Fruit fly (Drosophila melanogaster): ENCODE measurements around the gene CG12594.

The CG12594 gene

dm6 chr3R:11770733-11771132 lies 49.2 kb downstream of the CG12594 start:
- TF ChIP-seq psq (GFP tag; optimal IDR thresholded peaks at IDR 0.05), result no peak
- TF ChIP-seq br (GFP tag; optimal IDR thresholded peaks at IDR 0.05), result no peak
- no peak for TF ChIP-seq dl (GFP tag; optimal IDR thresholded peaks at IDR 0.05; ENCODE audit: insufficient read depth in 1 of 2, partially characterized antibody in 2 of 2)
- TF ChIP-seq Abd-B (GFP tag; optimal IDR thresholded peaks at IDR 0.05), result no peak
- no peak for TF ChIP-seq CG9705 (GFP tag; optimal IDR thresholded peaks at IDR 0.05)
- no peak for TF ChIP-seq Hr78 (GFP tag; optimal IDR thresholded peaks at IDR 0.05)
- no peak for TF ChIP-seq Mio (GFP tag; optimal IDR thresholded peaks at IDR 0.05)
- no peak for TF ChIP-seq sage (GFP tag; optimal IDR thresholded peaks at IDR 0.05)
- TF ChIP-seq Rel (GFP tag; optimal IDR thresholded peaks at IDR 0.05), result no peak
- TF ChIP-seq Rel (tag; optimal IDR thresholded peaks at IDR 0.05), result no peak
- TF ChIP-seq usp (GFP tag; optimal IDR thresholded peaks at IDR 0.05), result no peak
- TF ChIP-seq jim (GFP tag; optimal IDR thresholded peaks at IDR 0.05), result no peak
- TF ChIP-seq CG32264 (GFP tag; optimal IDR thresholded peaks at IDR 0.05), result no peak
- TF ChIP-seq ey (GFP tag; optimal IDR thresholded peaks at IDR 0.05), result no peak
- no peak for TF ChIP-seq CrebA (GFP tag; optimal IDR thresholded peaks at IDR 0.05; ENCODE audit: borderline replicate concordance)
- TF ChIP-seq rgr (GFP tag; optimal IDR thresholded peaks at IDR 0.05), result no peak
- no peak for TF ChIP-seq N (GFP tag; optimal IDR thresholded peaks at IDR 0.05)
- TF ChIP-seq Dif (GFP tag; optimal IDR thresholded peaks at IDR 0.05; ENCODE audit: partially characterized antibody), result no peak
- TF ChIP-seq Myc (optimal IDR thresholded peaks at IDR 0.05), result no peak
- TF ChIP-seq lola (GFP tag; optimal IDR thresholded peaks at IDR 0.05), result no peak
- TF ChIP-seq Jra (GFP tag; optimal IDR thresholded peaks at IDR 0.05), result no peak

dm6 chr3R:11771492-11771891 lies 50.0 kb downstream of the CG12594 start:
- TF ChIP-seq br (GFP tag; optimal IDR thresholded peaks at IDR 0.05) (no peak), CrebA (GFP tag; optimal IDR thresholded peaks at IDR 0.05; ENCODE audit: borderline replicate concordance) (no peak), CG32264 (GFP tag; optimal IDR thresholded peaks at IDR 0.05) (no peak), fru (GFP tag; optimal IDR thresholded peaks at IDR 0.05) (no peak), usp (GFP tag; optimal IDR thresholded peaks at IDR 0.05) (no peak), Sp1 (GFP tag; optimal IDR thresholded peaks at IDR 0.05) (no peak), Vsx2 (GFP tag; optimal IDR thresholded peaks at IDR 0.05; ENCODE audit: partially characterized antibody) (no peak), h (GFP tag; optimal IDR thresholded peaks at IDR 0.05) (no peak), lola (GFP tag; optimal IDR thresholded peaks at IDR 0.05) (no peak), Abd-B (GFP tag; optimal IDR thresholded peaks at IDR 0.05) (no peak), rgr (GFP tag; optimal IDR thresholded peaks at IDR 0.05) (no peak), ey (GFP tag; optimal IDR thresholded peaks at IDR 0.05) (no peak), dmrt93B (GFP tag; optimal IDR thresholded peaks at IDR 0.05) (no peak), Myc (optimal IDR thresholded peaks at IDR 0.05) (no peak), Jra (GFP tag; optimal IDR thresholded peaks at IDR 0.05) (no peak)

- TF ChIP-seq psq (GFP tag; optimal IDR thresholded peaks at IDR 0.05) (no peak), sage (GFP tag; optimal IDR thresholded peaks at IDR 0.05) (no peak), usp (GFP tag; optimal IDR thresholded peaks at IDR 0.05) (no peak), jim (GFP tag; optimal IDR thresholded peaks at IDR 0.05) (no peak), woc (GFP tag; optimal IDR thresholded peaks at IDR 0.05) (no peak), Jra (GFP tag; optimal IDR thresholded peaks at IDR 0.05) (no peak), OdsH (GFP tag; optimal IDR thresholded peaks at IDR 0.05) (no peak), Hr83 (GFP tag; optimal IDR thresholded peaks at IDR 0.05; ENCODE audit: poor library complexity, severe bottlenecking) (no peak), dsf (GFP tag; optimal IDR thresholded peaks at IDR 0.05; ENCODE audit: borderline replicate concordance) (no peak), br (GFP tag; optimal IDR thresholded peaks at IDR 0.05) (no peak), Rel (GFP tag; optimal IDR thresholded peaks at IDR 0.05) (no peak), Rel (tag; optimal IDR thresholded peaks at IDR 0.05) (no peak)
These were observed 50.8 kb downstream of the CG12594 start for dm6 chr3R:11772181-11772827.

- TF ChIP-seq Dif (GFP tag; optimal IDR thresholded peaks at IDR 0.05; ENCODE audit: partially characterized antibody), result peak; percentile 5
- TF ChIP-seq ey (GFP tag; optimal IDR thresholded peaks at IDR 0.05), result no peak
- no peak for TF ChIP-seq Jra (GFP tag; optimal IDR thresholded peaks at IDR 0.05)
- TF ChIP-seq Vsx2 (GFP tag; optimal IDR thresholded peaks at IDR 0.05; ENCODE audit: partially characterized antibody), result peak; percentile 9
- TF ChIP-seq CG9705 (GFP tag; optimal IDR thresholded peaks at IDR 0.05), result no peak
- TF ChIP-seq dl (GFP tag; optimal IDR thresholded peaks at IDR 0.05; ENCODE audit: insufficient read depth in 1 of 2, partially characterized antibody in 2 of 2), result peak; percentile 37 to 56
These were observed 51.9 kb downstream of the CG12594 start for dm6 chr3R:11773325-11773998.

All from whole organism, wandering third instar larva.